Fruit fly (Drosophila melanogaster): ENCODE data around the gene Polr2A.

Gene Polr2A

DNA sequence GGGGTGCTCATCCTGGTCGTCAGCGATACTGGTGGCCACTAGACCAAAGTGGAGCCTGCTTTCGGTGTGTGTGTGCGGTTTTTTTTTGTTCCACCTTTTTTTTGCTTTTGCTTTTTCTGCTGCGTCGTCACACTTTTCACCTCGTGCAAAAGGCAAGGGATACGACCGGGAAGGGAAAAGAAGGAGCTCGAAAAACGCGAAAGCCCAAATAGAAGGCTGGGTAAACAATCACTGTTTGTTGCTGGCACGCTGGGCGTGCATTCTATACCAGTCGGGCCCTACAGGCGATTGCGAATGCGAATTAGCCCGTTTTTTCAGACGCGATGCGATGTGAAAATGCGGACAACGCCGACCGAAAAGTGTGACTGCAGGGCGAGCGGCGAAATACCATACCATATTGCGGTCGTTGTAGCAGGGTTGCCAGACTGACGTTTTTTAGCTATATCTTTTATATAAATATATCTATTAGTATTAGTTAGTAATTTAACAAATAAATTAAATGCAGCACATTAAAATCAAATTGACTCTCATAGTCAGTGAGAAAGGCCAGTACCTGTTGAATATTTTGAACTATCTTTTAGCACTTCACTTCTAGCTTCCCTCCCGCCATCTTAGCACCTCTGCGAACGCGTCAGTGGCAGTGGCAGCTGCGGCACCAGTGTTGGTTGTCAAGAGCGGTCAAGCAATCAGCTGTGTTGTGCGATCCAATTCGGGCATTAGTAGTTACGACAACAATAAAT lies at the start of gene Polr2A, which contains the start of gene CG11699 (continued):
- no peak for TF ChIP-seq oc (tag; optimal IDR thresholded peaks at IDR 0.05)
- no peak for TF ChIP-seq caup (GFP tag; optimal IDR thresholded peaks at IDR 0.05; ENCODE audit: severe bottlenecking)
- no peak for TF ChIP-seq cas (GFP tag; IDR thresholded peaks at IDR 0.05)
- no peak for TF ChIP-seq Sox102F (GFP tag; optimal IDR thresholded peaks at IDR 0.05)
- no peak for TF ChIP-seq usp (GFP tag; optimal IDR thresholded peaks at IDR 0.05)
- TF ChIP-seq salm (tag; optimal IDR thresholded peaks at IDR 0.05) = no peak
- TF ChIP-seq tll (GFP tag; optimal IDR thresholded peaks at IDR 0.05) = peak in 1 of 2 experiments; percentile 47
- peak; percentile 43 for TF ChIP-seq sisA (GFP tag; IDR thresholded peaks at IDR 0.05)
- TF ChIP-seq Rfx (GFP tag; IDR thresholded peaks at IDR 0.05) = peak; percentile 41; the same call in 1 of the 2 replicates
- TF ChIP-seq CG32772 (GFP tag; IDR thresholded peaks at IDR 0.05) = no peak
- peak; percentile 33 for TF ChIP-seq CG9215 (GFP tag; IDR thresholded peaks at IDR 0.05)
- TF ChIP-seq Camta (GFP tag; optimal IDR thresholded peaks at IDR 0.05) = no peak
- no peak for TF ChIP-seq ab (GFP tag; optimal IDR thresholded peaks at IDR 0.05)
- TF ChIP-seq trh (GFP tag; optimal IDR thresholded peaks at IDR 0.05) = no peak
- TF ChIP-seq ap (GFP tag; IDR thresholded peaks at IDR 0.05) = no peak
- peak; percentile 50 for TF ChIP-seq dmrt11E (tag; optimal IDR thresholded peaks at IDR 0.05)
- TF ChIP-seq nmo (GFP tag; optimal IDR thresholded peaks at IDR 0.05) = peak; percentile 75
- peak; percentile 42 for TF ChIP-seq CG3995 (GFP tag; optimal IDR thresholded peaks at IDR 0.05)
- TF ChIP-seq CG15073 (GFP tag; optimal IDR thresholded peaks at IDR 0.05) = no peak
- TF ChIP-seq CG12155 (GFP tag; optimal IDR thresholded peaks at IDR 0.05) = peak; percentile 45
- TF ChIP-seq Hr39 (optimal IDR thresholded peaks at IDR 0.05) = no peak
- TF ChIP-seq CG13624 (GFP tag; optimal IDR thresholded peaks at IDR 0.05) = no peak
- TF ChIP-seq HLH54F (GFP tag; optimal IDR thresholded peaks at IDR 0.05) = no peak
- TF ChIP-seq Bdp1 (GFP tag; optimal IDR thresholded peaks at IDR 0.05) = no peak
- TF ChIP-seq CG18619 (GFP tag; optimal IDR thresholded peaks at IDR 0.05) = no peak
- no peak for TF ChIP-seq Nf-YA (GFP tag; IDR thresholded peaks at IDR 0.05)
- TF ChIP-seq CG1233 (GFP tag; optimal IDR thresholded peaks at IDR 0.05) = peak; percentile 14
- no peak for TF ChIP-seq ash1 (GFP tag; optimal IDR thresholded peaks at IDR 0.05)
- TF ChIP-seq sqz (GFP tag; optimal IDR thresholded peaks at IDR 0.05) = peak; percentile 54
- TF ChIP-seq CG30431 (GFP tag; optimal IDR thresholded peaks at IDR 0.05) = peak; percentile 9
- TF ChIP-seq trem (tag; optimal IDR thresholded peaks at IDR 0.05) = peak; percentile 63
- peak; percentile 38 for TF ChIP-seq CG12104 (GFP tag; optimal IDR thresholded peaks at IDR 0.05)
- TF ChIP-seq D (optimal IDR thresholded peaks at IDR 0.05) = no peak
- TF ChIP-seq D (GFP tag; optimal IDR thresholded peaks at IDR 0.05) = peak; percentile 18
- peak; percentile 57 for TF ChIP-seq Hr3 (GFP tag; optimal IDR thresholded peaks at IDR 0.05)
- TF ChIP-seq cg (GFP tag; optimal IDR thresholded peaks at IDR 0.05) = no peak
- no peak for TF ChIP-seq CG12236 (GFP tag; optimal IDR thresholded peaks at IDR 0.05)
- TF ChIP-seq tgo (GFP tag; IDR thresholded peaks at IDR 0.05) = peak; percentile 41; the same call in 1 of the 3 replicates
- TF ChIP-seq CG2202 (tag; optimal IDR thresholded peaks at IDR 0.05) = no peak
- TF ChIP-seq CG11085 (GFP tag; IDR thresholded peaks at IDR 0.05) = 0 out of 2 replicates have a peak, but pooled peaks have one; percentile 32
- TF ChIP-seq CG11456 (GFP tag; IDR thresholded peaks at IDR 0.05) = no peak
- no peak for TF ChIP-seq CG6765 (GFP tag; optimal IDR thresholded peaks at IDR 0.05)
- TF ChIP-seq mirr (GFP tag; optimal IDR thresholded peaks at IDR 0.05) = no peak
- TF ChIP-seq pb (GFP tag; optimal IDR thresholded peaks at IDR 0.05) = no peak
- no peak for TF ChIP-seq CG15269 (tag; optimal IDR thresholded peaks at IDR 0.05)
- TF ChIP-seq ac (GFP tag; optimal IDR thresholded peaks at IDR 0.05) = no peak
- TF ChIP-seq eyg (GFP tag; optimal IDR thresholded peaks at IDR 0.05) = no peak
- no peak for TF ChIP-seq Neu2 (GFP tag; optimal IDR thresholded peaks at IDR 0.05; ENCODE audit: borderline replicate concordance)
- peak; percentile 73 for TF ChIP-seq CG14710 (tag; optimal IDR thresholded peaks at IDR 0.05)
- peak in 1 of 3 experiments; percentile 31 for TF ChIP-seq lola (GFP tag; optimal IDR thresholded peaks at IDR 0.05)

Data from whole organism, embryonic.